Worm (Caenorhabditis elegans): ENCODE measurements around the gene ZK637.12.

ZK637.12 gene

DNA sequence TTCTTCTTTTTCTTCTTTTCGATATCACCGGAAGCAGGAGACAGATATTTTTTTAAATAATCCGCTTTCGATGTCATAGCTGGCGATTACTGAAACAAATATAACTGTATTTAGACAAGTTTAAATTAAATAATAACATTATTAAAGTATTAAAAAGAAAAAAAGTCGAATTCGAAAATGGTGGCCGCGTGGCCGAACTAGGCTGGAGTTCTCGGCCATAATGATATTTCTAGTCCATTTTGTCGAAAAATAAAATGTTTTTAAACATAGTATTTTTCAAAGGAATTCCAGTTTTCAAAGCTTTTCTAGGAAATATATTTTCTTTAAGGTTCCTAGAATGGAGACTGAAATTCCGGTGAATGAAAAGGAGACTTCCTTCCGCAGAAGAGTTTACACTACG, 43.6 kb downstream of the ZK637.12 start, which contains the start of the genes bud-13 and rpap-2:
TSS of gene bud-13 (minus strand) at position 89 of the 400 bp plus-strand sequence.
TSS of gene rpap-2 (plus strand) at position 329 of the 400 bp plus-strand sequence.
- TF ChIP-seq unc-39 (tag; optimal IDR thresholded peaks at IDR 0.05) (no peak), elt-1 (tag; optimal IDR thresholded peaks at IDR 0.05; ENCODE audit: borderline replicate concordance, insufficient read depth) (no peak), nhr-28 (tag; optimal IDR thresholded peaks at IDR 0.05) (no peak), lsy-2 (tag; optimal IDR thresholded peaks at IDR 0.05) (no peak), sem-2 (GFP tag; optimal IDR thresholded peaks at IDR 0.05) (no peak), nhr-2 (tag; optimal IDR thresholded peaks at IDR 0.05) (no peak), unc-120 (tag; optimal IDR thresholded peaks at IDR 0.05; ENCODE audit: poor library complexity, severe bottlenecking) (no peak), snpc-4 (tag; optimal IDR thresholded peaks at IDR 0.05) (no peak), nhr-76 (tag; optimal IDR thresholded peaks at IDR 0.05) (no peak), M03D4.4 (tag; optimal IDR thresholded peaks at IDR 0.05) (no peak), bed-3 (GFP tag; optimal IDR thresholded peaks at IDR 0.05) (no peak), nhr-237 (tag; optimal IDR thresholded peaks at IDR 0.05) (no peak)

ce11 chrIII:8971255-8972020, 47.4 kb downstream of the ZK637.12 start, which contains the start of the genes eif-3.D and R08D7.4:
eif-3.D (minus strand) TSS chrIII:8971578.
R08D7.4 (plus strand) TSS chrIII:8971892.
- no peak for TF ChIP-seq nhr-2 (tag; optimal IDR thresholded peaks at IDR 0.05)
- TF ChIP-seq bed-3 (GFP tag; optimal IDR thresholded peaks at IDR 0.05): peak; percentile 16
- TF ChIP-seq hlh-1 (tag; optimal IDR thresholded peaks at IDR 0.05): no peak
- peak; percentile 33 for TF ChIP-seq nhr-237 (tag; optimal IDR thresholded peaks at IDR 0.05)
- peak; percentile 31 for TF ChIP-seq lin-13 (tag; optimal IDR thresholded peaks at IDR 0.05)
- peak; percentile 49 for TF ChIP-seq pha-4 (tag; optimal IDR thresholded peaks at IDR 0.05)
- TF ChIP-seq mls-2 (tag; optimal IDR thresholded peaks at IDR 0.05): peak; percentile 64
- TF ChIP-seq ztf-11 (tag; optimal IDR thresholded peaks at IDR 0.05): peak; percentile 46
- peak; percentile 9 for TF ChIP-seq cnd-1 (tag; optimal IDR thresholded peaks at IDR 0.05)
- no peak for TF ChIP-seq ham-2 (GFP tag; optimal IDR thresholded peaks at IDR 0.05)
- no peak for TF ChIP-seq ceh-39 (tag; optimal IDR thresholded peaks at IDR 0.05)
- no peak for TF ChIP-seq flh-1 (GFP tag; optimal IDR thresholded peaks at IDR 0.05)
- TF ChIP-seq sptf-1 (tag; optimal IDR thresholded peaks at IDR 0.05): peak; percentile 79
- TF ChIP-seq unc-120 (tag; optimal IDR thresholded peaks at IDR 0.05; ENCODE audit: poor library complexity, severe bottlenecking): peak; percentile 37
- TF ChIP-seq lsy-2 (tag; optimal IDR thresholded peaks at IDR 0.05): peak; percentile 56
- peak; percentile 58 for TF ChIP-seq M03D4.4 (tag; optimal IDR thresholded peaks at IDR 0.05)
- TF ChIP-seq blmp-1 (tag; optimal IDR thresholded peaks at IDR 0.05): no peak
- no peak for TF ChIP-seq ceh-83 (GFP tag; optimal IDR thresholded peaks at IDR 0.05)

DNA sequence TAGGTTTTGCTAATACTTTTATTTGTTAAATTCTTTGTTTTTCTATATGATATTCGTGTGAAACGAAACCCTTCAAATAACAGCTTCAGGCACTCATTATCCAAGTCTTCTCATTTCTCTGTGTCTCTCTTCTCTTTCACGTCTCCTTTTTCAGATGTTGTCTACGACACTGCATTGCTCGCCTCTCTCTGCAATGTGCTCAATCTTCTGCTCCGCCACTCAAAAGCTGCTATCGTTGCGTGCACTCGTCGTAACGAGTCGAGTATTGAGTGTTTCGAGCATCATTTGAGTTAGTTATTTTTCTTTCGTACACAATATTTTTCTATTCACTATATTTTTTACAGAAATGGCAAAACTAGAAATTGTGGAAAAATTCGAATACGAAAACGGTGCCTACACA, 49.1 kb downstream of the ZK637.12 start:
- peak; percentile 28 for TF ChIP-seq ces-1 (GFP tag; optimal IDR thresholded peaks at IDR 0.05)
- TF ChIP-seq ceh-83 (GFP tag; optimal IDR thresholded peaks at IDR 0.05): no peak

- TF ChIP-seq nhr-76 (tag; optimal IDR thresholded peaks at IDR 0.05): no peak
- no peak for TF ChIP-seq flh-1 (GFP tag; optimal IDR thresholded peaks at IDR 0.05)
- TF ChIP-seq mls-2 (tag; optimal IDR thresholded peaks at IDR 0.05): no peak
- no peak for TF ChIP-seq elt-1 (tag; optimal IDR thresholded peaks at IDR 0.05; ENCODE audit: borderline replicate concordance, insufficient read depth)
- TF ChIP-seq mep-1 (tag; optimal IDR thresholded peaks at IDR 0.05): no peak
- no peak for TF ChIP-seq ceh-83 (GFP tag; optimal IDR thresholded peaks at IDR 0.05)
- no peak for TF ChIP-seq lin-32 (GFP tag; optimal IDR thresholded peaks at IDR 0.05)
- no peak for TF ChIP-seq blmp-1 (tag; optimal IDR thresholded peaks at IDR 0.05)
- TF ChIP-seq unc-39 (tag; optimal IDR thresholded peaks at IDR 0.05): no peak
- no peak for TF ChIP-seq zip-8 (tag; optimal IDR thresholded peaks at IDR 0.05)
- no peak for TF ChIP-seq ham-2 (GFP tag; optimal IDR thresholded peaks at IDR 0.05)
- TF ChIP-seq nhr-237 (tag; optimal IDR thresholded peaks at IDR 0.05): no peak
- TF ChIP-seq elt-3 (tag; optimal IDR thresholded peaks at IDR 0.05): no peak
- no peak for TF ChIP-seq sptf-1 (tag; optimal IDR thresholded peaks at IDR 0.05)
- TF ChIP-seq ceh-43 (GFP tag; optimal IDR thresholded peaks at IDR 0.05): no peak
These were observed 49.8 kb downstream of the ZK637.12 start, which contains the start of gene R08D7.5 for ce11 chrIII:8973826-8974225. R08D7.5 (plus strand) TSS chrIII:8974126.

DNA sequence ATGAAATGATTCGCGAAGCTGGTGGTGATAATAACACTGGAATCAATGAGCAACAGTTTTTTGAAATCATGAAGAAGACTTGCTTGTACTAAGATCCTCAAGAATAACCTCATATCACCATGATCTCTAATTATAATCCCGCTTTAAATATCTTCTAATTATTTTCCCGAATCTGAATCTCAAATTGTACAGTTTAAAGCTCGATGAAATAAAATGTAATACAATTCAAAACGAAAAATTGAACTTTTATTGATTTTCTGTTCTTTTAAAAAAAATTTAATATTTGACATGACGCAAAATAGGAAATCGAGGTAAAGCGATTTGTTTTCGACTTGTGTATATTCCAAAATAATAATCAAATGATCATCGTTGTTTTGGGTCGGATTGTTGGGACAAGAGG, 50.8 kb downstream of the ZK637.12 start:
- TF ChIP-seq elt-1 (tag; optimal IDR thresholded peaks at IDR 0.05; ENCODE audit: borderline replicate concordance, insufficient read depth): no peak
- TF ChIP-seq sptf-1 (tag; optimal IDR thresholded peaks at IDR 0.05): no peak
- TF ChIP-seq unc-39 (tag; optimal IDR thresholded peaks at IDR 0.05): no peak
- TF ChIP-seq mab-5 (tag; optimal IDR thresholded peaks at IDR 0.05): no peak
- TF ChIP-seq elt-3 (tag; optimal IDR thresholded peaks at IDR 0.05): no peak
- TF ChIP-seq M03D4.4 (tag; optimal IDR thresholded peaks at IDR 0.05): no peak
- TF ChIP-seq blmp-1 (tag; optimal IDR thresholded peaks at IDR 0.05): no peak
- TF ChIP-seq ceh-83 (GFP tag; optimal IDR thresholded peaks at IDR 0.05): no peak
- TF ChIP-seq unc-62 (GFP tag; optimal IDR thresholded peaks at IDR 0.05): no peak
- TF ChIP-seq tbx-8 (GFP tag; optimal IDR thresholded peaks at IDR 0.05): no peak
- no peak for TF ChIP-seq nhr-12 (tag; optimal IDR thresholded peaks at IDR 0.05)
- TF ChIP-seq drap-1 (GFP tag; optimal IDR thresholded peaks at IDR 0.05): no peak
- TF ChIP-seq lin-13 (tag; optimal IDR thresholded peaks at IDR 0.05): no peak
- TF ChIP-seq bed-3 (GFP tag; optimal IDR thresholded peaks at IDR 0.05): no peak
- TF ChIP-seq ceh-43 (GFP tag; optimal IDR thresholded peaks at IDR 0.05): no peak
- TF ChIP-seq sem-2 (GFP tag; optimal IDR thresholded peaks at IDR 0.05): no peak
- no peak for TF ChIP-seq lin-32 (GFP tag; optimal IDR thresholded peaks at IDR 0.05)
- TF ChIP-seq lsy-2 (tag; optimal IDR thresholded peaks at IDR 0.05): no peak

All from whole organism, mixed stage, embryonic.